6 worm cellular contexts compared by ENCODE assay signal in genomic region chrIV:11433709-11434108, ce11.
TF ChIP-seq lines count a peak whose summit lies in the region.

No protein-coding gene starts in this region.

TF ChIP-seq in whole organism, L1 larva, 84 proteins besides CTCF, POLR2A, EP300 and RAD21 (continued from another document and continues in another):
- TF ChIP-seq lsy-2 (tag; optimal IDR thresholded peaks at IDR 0.05; lab: Kevin White, UChicago) (peak; percentile 76 to 84), unc-62 (GFP tag; optimal IDR thresholded peaks at IDR 0.05; lab: Kevin White, UChicago) (no peak), nhr-47 (tag; optimal IDR thresholded peaks at IDR 0.05; lab: Kevin White, UChicago) (peak; percentile 80), hlh-4 (tag; optimal IDR thresholded peaks at IDR 0.05; lab: Kevin White, UChicago) (no peak), C34B4.2 (tag; optimal IDR thresholded peaks at IDR 0.05; lab: Kevin White, UChicago) (no peak), dsc-1 (tag; optimal IDR thresholded peaks at IDR 0.05; lab: Kevin White, UChicago) (peak; percentile 74), pag-3 (tag; optimal IDR thresholded peaks at IDR 0.05; lab: Kevin White, UChicago; ENCODE audit: borderline replicate concordance, insufficient read depth) (peak; percentile 59), jun-1 (tag; optimal IDR thresholded peaks at IDR 0.05; lab: Kevin White, UChicago) (peak; percentile 45), ceh-82 (tag; optimal IDR thresholded peaks at IDR 0.05; lab: Kevin White, UChicago) (peak; percentile 60 to 87 (median 87)), aha-1 (tag; optimal IDR thresholded peaks at IDR 0.05; lab: Kevin White, UChicago) (peak; percentile 20), blmp-1 (tag; optimal IDR thresholded peaks at IDR 0.05; lab: Kevin White, UChicago) (no peak), tlp-1 (tag; optimal IDR thresholded peaks at IDR 0.05; lab: Kevin White, UChicago) (no peak), ztf-4 (tag; optimal IDR thresholded peaks at IDR 0.05; lab: Kevin White, UChicago) (no peak), snu-23 (GFP tag; optimal IDR thresholded peaks at IDR 0.05; lab: Kevin White, UChicago) (peak; percentile 79), ztf-11 (tag; optimal IDR thresholded peaks at IDR 0.05; lab: Kevin White, UChicago) (no peak), mab-9 (GFP tag; IDR thresholded peaks at IDR 0.05; lab: Robert Waterston, UW) (no peak), nhr-237 (tag; optimal IDR thresholded peaks at IDR 0.05; lab: Kevin White, UChicago) (peak; percentile 19), egl-13 (tag; optimal IDR thresholded peaks at IDR 0.05; lab: Kevin White, UChicago) (peak; percentile 42), ceh-63 (GFP tag; optimal IDR thresholded peaks at IDR 0.05; lab: Kevin White, UChicago) (no peak), vab-15 (tag; optimal IDR thresholded peaks at IDR 0.05; lab: Kevin White, UChicago) (no peak), nhr-77 (tag; optimal IDR thresholded peaks at IDR 0.05; lab: Kevin White, UChicago) (peak; percentile 42), alr-1 (tag; optimal IDR thresholded peaks at IDR 0.05; lab: Kevin White, UChicago; ENCODE audit: borderline replicate concordance) (no peak)

TF ChIP-seq in whole organism, L2 larva, 48 proteins besides CTCF, POLR2A, EP300 and RAD21 (continued from another document and continues in another):
- TF ChIP-seq mbf-1 (tag; optimal IDR thresholded peaks at IDR 0.05; lab: Kevin White, UChicago) (no peak), snpc-4 (tag; optimal IDR thresholded peaks at IDR 0.05; lab: Kevin White, UChicago) (peak; percentile 10), sma-9 (GFP tag; optimal IDR thresholded peaks at IDR 0.05; lab: Kevin White, UChicago) (peak; percentile 53), sma-9 (tag; optimal IDR thresholded peaks at IDR 0.05; lab: Kevin White, UChicago) (no peak), ama-1 (optimal IDR thresholded peaks at IDR 0.05; lab: Kevin White, UChicago) (no peak), zag-1 (tag; optimal IDR thresholded peaks at IDR 0.05; lab: Kevin White, UChicago) (peak; percentile 54), Y55F3AM.14 (GFP tag; optimal IDR thresholded peaks at IDR 0.05; lab: Kevin White, UChicago) (no peak), aly-2 (tag; optimal IDR thresholded peaks at IDR 0.05; lab: Kevin White, UChicago) (no peak), F13H6.1 (tag; optimal IDR thresholded peaks at IDR 0.05; lab: Kevin White, UChicago) (peak; percentile 82), lsy-2 (tag; optimal IDR thresholded peaks at IDR 0.05; lab: Kevin White, UChicago) (peak; percentile 73 to 84), fos-1 (tag; optimal IDR thresholded peaks at IDR 0.05; lab: Kevin White, UChicago) (peak; percentile 49), lin-39 (tag; optimal IDR thresholded peaks at IDR 0.05; lab: Kevin White, UChicago) (no peak), alr-1 (tag; optimal IDR thresholded peaks at IDR 0.05; lab: Kevin White, UChicago) (no peak), dmd-4 (tag; optimal IDR thresholded peaks at IDR 0.05; lab: Kevin White, UChicago) (no peak), peb-1 (tag; optimal IDR thresholded peaks at IDR 0.05; lab: Kevin White, UChicago) (no peak), mdl-1 (tag; optimal IDR thresholded peaks at IDR 0.05; lab: Kevin White, UChicago) (no peak), blmp-1 (tag; optimal IDR thresholded peaks at IDR 0.05; lab: Kevin White, UChicago; ENCODE audit: insufficient read depth) (no peak), ceh-16 (tag; optimal IDR thresholded peaks at IDR 0.05; lab: Kevin White, UChicago) (no peak), egl-27 (tag; optimal IDR thresholded peaks at IDR 0.05; lab: Kevin White, UChicago) (peak; percentile 44), elt-3 (tag; optimal IDR thresholded peaks at IDR 0.05; lab: Kevin White, UChicago) (no peak), nhr-237 (tag; optimal IDR thresholded peaks at IDR 0.05; lab: Kevin White, UChicago) (no peak), elt-1 (tag; optimal IDR thresholded peaks at IDR 0.05; lab: Kevin White, UChicago) (no peak), nhr-21 (tag; optimal IDR thresholded peaks at IDR 0.05; lab: Kevin White, UChicago) (no peak)

TF ChIP-seq in whole organism, L3 larva, 47 proteins besides CTCF, POLR2A, EP300 and RAD21 (continued from another document and continues in another):
- TF ChIP-seq zag-1 (tag; optimal IDR thresholded peaks at IDR 0.05; lab: Kevin White, UChicago): no peak
- TF ChIP-seq elt-1 (tag; optimal IDR thresholded peaks at IDR 0.05; lab: Kevin White, UChicago): no peak
- TF ChIP-seq sea-2 (GFP tag; optimal IDR thresholded peaks at IDR 0.05; lab: Kevin White, UChicago): no peak
- no peak for TF ChIP-seq lsy-12 (tag; optimal IDR thresholded peaks at IDR 0.05; lab: Kevin White, UChicago)
- no peak for TF ChIP-seq nhr-237 (tag; optimal IDR thresholded peaks at IDR 0.05; lab: Kevin White, UChicago)
- peak; percentile 76 for TF ChIP-seq nfya-1 (tag; optimal IDR thresholded peaks at IDR 0.05; lab: Kevin White, UChicago; ENCODE audit: insufficient read depth)
- no peak for TF ChIP-seq aly-2 (tag; optimal IDR thresholded peaks at IDR 0.05; lab: Kevin White, UChicago)
- peak; percentile 30 for TF ChIP-seq nhr-23 (tag; optimal IDR thresholded peaks at IDR 0.05; lab: Kevin White, UChicago)
- no peak for TF ChIP-seq nhr-43 (tag; optimal IDR thresholded peaks at IDR 0.05; lab: Kevin White, UChicago; ENCODE audit: poor library complexity, severe bottlenecking)
- no peak for TF ChIP-seq unc-62 (GFP tag; optimal IDR thresholded peaks at IDR 0.05; lab: Kevin White, UChicago)
- TF ChIP-seq egl-5 (tag; optimal IDR thresholded peaks at IDR 0.05; lab: Kevin White, UChicago): no peak
- TF ChIP-seq ceh-9 (tag; optimal IDR thresholded peaks at IDR 0.05; lab: Kevin White, UChicago): no peak
- TF ChIP-seq fkh-2 (tag; optimal IDR thresholded peaks at IDR 0.05; lab: Kevin White, UChicago): no peak
- TF ChIP-seq nhr-25 (tag; optimal IDR thresholded peaks at IDR 0.05; lab: Kevin White, UChicago): peak; percentile 23
- no peak for TF ChIP-seq nhr-67 (tag; optimal IDR thresholded peaks at IDR 0.05; lab: Kevin White, UChicago)
- TF ChIP-seq nhr-28 (tag; optimal IDR thresholded peaks at IDR 0.05; lab: Kevin White, UChicago): no peak
- peak; percentile 47 for TF ChIP-seq R02D3.7 (tag; optimal IDR thresholded peaks at IDR 0.05; lab: Kevin White, UChicago)
- TF ChIP-seq snpc-4 (tag; optimal IDR thresholded peaks at IDR 0.05; lab: Kevin White, UChicago): peak; percentile 58
- peak; percentile 24 for TF ChIP-seq elt-2 (tag; optimal IDR thresholded peaks at IDR 0.05; lab: Kevin White, UChicago)
- TF ChIP-seq nhr-12 (tag; optimal IDR thresholded peaks at IDR 0.05; lab: Kevin White, UChicago): no peak
- TF ChIP-seq ama-1 (optimal IDR thresholded peaks at IDR 0.05; lab: Kevin White, UChicago): no peak
- TF ChIP-seq ztf-4 (tag; optimal IDR thresholded peaks at IDR 0.05; lab: Kevin White, UChicago): no peak
- peak; percentile 27 for TF ChIP-seq egl-27 (tag; optimal IDR thresholded peaks at IDR 0.05; lab: Kevin White, UChicago)
- TF ChIP-seq pha-4 (tag; optimal IDR thresholded peaks at IDR 0.05; lab: Kevin White, UChicago): peak; percentile 89

TF ChIP-seq in whole organism, L4 larva, 104 proteins besides CTCF, POLR2A, EP300 and RAD21 (continued from another document and continues in another):
- TF ChIP-seq rbr-2 (tag; optimal IDR thresholded peaks at IDR 0.05; lab: Kevin White, UChicago) (peak; percentile 79), ctbp-1 (GFP tag; IDR thresholded peaks at IDR 0.05; lab: Robert Waterston, UW) (peak; percentile 61), daf-8 (GFP tag; IDR thresholded peaks at IDR 0.05; lab: Robert Waterston, UW) (no peak), nhr-28 (tag; optimal IDR thresholded peaks at IDR 0.05; lab: Kevin White, UChicago) (peak; percentile 18), aha-1 (tag; lab: Kevin White, UChicago) (peak; percentile 97), egl-27 (tag; optimal IDR thresholded peaks at IDR 0.05; lab: Kevin White, UChicago) (no peak), hmg-1.1 (GFP tag; IDR thresholded peaks at IDR 0.05; lab: Robert Waterston, UW) (peak; percentile 57; the same call in 1 of the 2 replicates), dpl-1 (GFP tag; optimal IDR thresholded peaks at IDR 0.05; lab: Kevin White, UChicago) (peak; percentile 66), duxl-1 (tag; optimal IDR thresholded peaks at IDR 0.05; lab: Kevin White, UChicago; ENCODE audit: poor library complexity) (no peak), ces-1 (GFP tag; optimal IDR thresholded peaks at IDR 0.05; lab: Kevin White, UChicago) (no peak), pha-4 (GFP tag; IDR thresholded peaks at IDR 0.05; lab: Robert Waterston, UW) (no peak), pha-4 (tag; optimal IDR thresholded peaks at IDR 0.05; lab: Kevin White, UChicago) (peak; percentile 66), daf-16 (GFP tag; optimal IDR thresholded peaks at IDR 0.05; lab: Kevin White, UChicago) (peak in 1 of 2 experiments; percentile 31), daf-16 (tag; optimal IDR thresholded peaks at IDR 0.05; lab: Kevin White, UChicago) (peak; percentile 67), saeg-2 (GFP tag; IDR thresholded peaks at IDR 0.05; lab: Robert Waterston, UW) (no peak), nhr-237 (tag; optimal IDR thresholded peaks at IDR 0.05; lab: Kevin White, UChicago) (no peak), unc-62 (GFP tag; optimal IDR thresholded peaks at IDR 0.05 in 1 of 2; lab: Kevin White, UChicago) (peak in 1 of 2 experiments; percentile 21), unc-62 (tag; optimal IDR thresholded peaks at IDR 0.05; lab: Kevin White, UChicago) (no peak), skn-1 (tag; optimal IDR thresholded peaks at IDR 0.05; lab: Kevin White, UChicago) (no peak), dmd-8 (GFP tag; IDR thresholded peaks at IDR 0.05; lab: Robert Waterston, UW) (no peak), lir-3 (tag; optimal IDR thresholded peaks at IDR 0.05; lab: Kevin White, UChicago) (no peak), gei-8 (GFP tag; optimal IDR thresholded peaks at IDR 0.05; lab: Kevin White, UChicago) (no peak), nhr-6 (tag; optimal IDR thresholded peaks at IDR 0.05; lab: Kevin White, UChicago) (peak; percentile 14), ceh-44 (GFP tag; IDR thresholded peaks at IDR 0.05; lab: Robert Waterston, UW) (no peak), F26F4.8 (GFP tag; conservative IDR thresholded peaks at IDR 0.05; lab: Robert Waterston, UW) (no peak)

TF ChIP-seq in whole organism, mixed stage, embryonic, 35 proteins besides CTCF, POLR2A, EP300 and RAD21 (continued from another document):
- no peak for TF ChIP-seq elt-1 (tag; optimal IDR thresholded peaks at IDR 0.05; lab: Kevin White, UChicago; ENCODE audit: borderline replicate concordance, insufficient read depth)
- TF ChIP-seq lin-32 (GFP tag; optimal IDR thresholded peaks at IDR 0.05; lab: Kevin White, UChicago): no peak
- TF ChIP-seq nhr-237 (tag; optimal IDR thresholded peaks at IDR 0.05; lab: Kevin White, UChicago): peak; percentile 68
- no peak for TF ChIP-seq ceh-43 (GFP tag; optimal IDR thresholded peaks at IDR 0.05; lab: Kevin White, UChicago)
- TF ChIP-seq hlh-1 (tag; optimal IDR thresholded peaks at IDR 0.05; lab: Kevin White, UChicago): peak; percentile 28
- no peak for TF ChIP-seq cnd-1 (tag; optimal IDR thresholded peaks at IDR 0.05; lab: Kevin White, UChicago)
- TF ChIP-seq tbx-8 (GFP tag; optimal IDR thresholded peaks at IDR 0.05; lab: Kevin White, UChicago): no peak
- peak; percentile 47 for TF ChIP-seq mep-1 (tag; optimal IDR thresholded peaks at IDR 0.05; lab: Kevin White, UChicago)

TF ChIP-seq in whole organism, young adult, 124 proteins besides CTCF, POLR2A, EP300 and RAD21 (continued from another document):
- TF ChIP-seq lsl-1 (GFP tag; optimal IDR thresholded peaks at IDR 0.05; lab: Kevin White, UChicago) (peak; percentile 21), F49E8.2 (tag; optimal IDR thresholded peaks at IDR 0.05; lab: Kevin White, UChicago; ENCODE audit: insufficient read depth) (peak; percentile 34), nfya-1 (tag; optimal IDR thresholded peaks at IDR 0.05; lab: Kevin White, UChicago; ENCODE audit: borderline replicate concordance, insufficient read depth) (no peak), mcd-1 (GFP tag; IDR thresholded peaks at IDR 0.05; lab: Robert Waterston, UW) (peak; percentile 69), pha-4 (tag; optimal IDR thresholded peaks at IDR 0.05; lab: Kevin White, UChicago) (peak; percentile 1), B0019.2 (GFP tag; conservative IDR thresholded peaks at IDR 0.05; lab: Robert Waterston, UW) (0 out of 2 replicates have a peak, but pooled peaks have one; percentile 35)
TF ChIP-seq in whole organism, young adult: peak in this region for 16.
